Worm (Caenorhabditis elegans): ENCODE measurements around the gene ucp-4.
A peak's percentile ranks its signal among the peaks of the same experiment; 100 is the strongest.

The ucp-4 gene

ce11 chrV:9343629-9344624 lies 9.8 kb downstream of the ucp-4 start, which contains the start of gene tos-1 (continued):
- TF ChIP-seq skn-1 (tag; optimal IDR thresholded peaks at IDR 0.05): peak; percentile 69

- TF ChIP-seq sptf-1 (tag; optimal IDR thresholded peaks at IDR 0.05) (no peak), F16B12.6 (tag; optimal IDR thresholded peaks at IDR 0.05) (peak; percentile 42), sup-37 (GFP tag; optimal IDR thresholded peaks at IDR 0.05) (no peak), isw-1 (GFP tag; IDR thresholded peaks at IDR 0.05) (peak; percentile 39), nhr-12 (tag; optimal IDR thresholded peaks at IDR 0.05) (no peak), jun-1 (tag; optimal IDR thresholded peaks at IDR 0.05) (peak; percentile 12), aha-1 (tag; optimal IDR thresholded peaks at IDR 0.05) (no peak), nhr-85 (tag) (peak; percentile 69), mdl-1 (tag; optimal IDR thresholded peaks at IDR 0.05) (peak in 1 of 2 experiments; percentile 49), lir-3 (tag; optimal IDR thresholded peaks at IDR 0.05; ENCODE audit: poor library complexity) (no peak), egl-27 (tag; optimal IDR thresholded peaks at IDR 0.05) (no peak), nhr-47 (tag; optimal IDR thresholded peaks at IDR 0.05) (peak; percentile 76), unc-86 (tag; optimal IDR thresholded peaks at IDR 0.05) (peak; percentile 26), swsn-7 (tag; optimal IDR thresholded peaks at IDR 0.05) (peak; percentile 56), egl-13 (tag; optimal IDR thresholded peaks at IDR 0.05) (peak; percentile 25), efl-1 (optimal IDR thresholded peaks at IDR 0.05) (peak; percentile 91 to 96), efl-1 (GFP tag; optimal IDR thresholded peaks at IDR 0.05 in 1 of 2) (peak; percentile 97 to 99), hpl-2 (GFP tag; optimal IDR thresholded peaks at IDR 0.05) (no peak), snu-23 (GFP tag; optimal IDR thresholded peaks at IDR 0.05) (peak; percentile 79), lin-39 (tag; optimal IDR thresholded peaks at IDR 0.05) (no peak), nhr-84 (tag; optimal IDR thresholded peaks at IDR 0.05) (no peak), alr-1 (tag; optimal IDR thresholded peaks at IDR 0.05; ENCODE audit: borderline replicate concordance) (no peak), C16A3.4 (tag; optimal IDR thresholded peaks at IDR 0.05) (peak; percentile 82), skn-1 (tag; optimal IDR thresholded peaks at IDR 0.05) (peak; percentile 73), ztf-4 (tag; optimal IDR thresholded peaks at IDR 0.05) (no peak), irx-1 (tag; optimal IDR thresholded peaks at IDR 0.05) (peak; percentile 8), pag-3 (tag; optimal IDR thresholded peaks at IDR 0.05; ENCODE audit: borderline replicate concordance, insufficient read depth) (no peak), ets-5 (GFP tag; IDR thresholded peaks at IDR 0.05) (no peak), dsc-1 (tag; optimal IDR thresholded peaks at IDR 0.05) (peak; percentile 48), unc-62 (GFP tag; optimal IDR thresholded peaks at IDR 0.05) (no peak), nhr-11 (tag; optimal IDR thresholded peaks at IDR 0.05) (peak; percentile 36), fkh-8 (tag; optimal IDR thresholded peaks at IDR 0.05) (peak; percentile 43), lin-35 (GFP tag; optimal IDR thresholded peaks at IDR 0.05) (peak; percentile 99), aly-2 (tag; optimal IDR thresholded peaks at IDR 0.05) (no peak), ztf-11 (tag; optimal IDR thresholded peaks at IDR 0.05) (no peak), sox-4 (tag; optimal IDR thresholded peaks at IDR 0.05) (no peak), nhr-28 (tag; optimal IDR thresholded peaks at IDR 0.05) (no peak), nhr-90 (tag; optimal IDR thresholded peaks at IDR 0.05; ENCODE audit: poor library complexity) (peak; percentile 16), xbp-1 (tag; optimal IDR thresholded peaks at IDR 0.05) (peak; percentile 68), hlh-4 (tag; optimal IDR thresholded peaks at IDR 0.05) (no peak), lsy-2 (tag; optimal IDR thresholded peaks at IDR 0.05) (peak; percentile 70 to 90), lin-13 (GFP tag; optimal IDR thresholded peaks at IDR 0.05) (peak; percentile 61), tbx-2 (tag; optimal IDR thresholded peaks at IDR 0.05) (peak; percentile 58), grh-1 (GFP tag; IDR thresholded peaks at IDR 0.05) (no peak), ces-1 (GFP tag; optimal IDR thresholded peaks at IDR 0.05) (no peak), lin-15B (tag; optimal IDR thresholded peaks at IDR 0.05) (peak; percentile 24), fkh-4 (tag; optimal IDR thresholded peaks at IDR 0.05; ENCODE audit: borderline replicate concordance) (no peak), ceh-63 (GFP tag; optimal IDR thresholded peaks at IDR 0.05) (no peak), elt-3 (tag; optimal IDR thresholded peaks at IDR 0.05) (peak in 2 of 6 experiments; percentile 0 to 46)
These were observed 12.7 kb downstream of the ucp-4 start, which contains the start of the genes K07B1.7 and try-5 for ce11 chrV:9346804-9347203. TSS of gene K07B1.7 (minus strand) at chrV:9346962. TSS of gene try-5 (plus strand) at chrV:9347044.
